Fruit fly (Drosophila melanogaster): ENCODE data around the gene Nlp.

Nlp gene

DNA sequence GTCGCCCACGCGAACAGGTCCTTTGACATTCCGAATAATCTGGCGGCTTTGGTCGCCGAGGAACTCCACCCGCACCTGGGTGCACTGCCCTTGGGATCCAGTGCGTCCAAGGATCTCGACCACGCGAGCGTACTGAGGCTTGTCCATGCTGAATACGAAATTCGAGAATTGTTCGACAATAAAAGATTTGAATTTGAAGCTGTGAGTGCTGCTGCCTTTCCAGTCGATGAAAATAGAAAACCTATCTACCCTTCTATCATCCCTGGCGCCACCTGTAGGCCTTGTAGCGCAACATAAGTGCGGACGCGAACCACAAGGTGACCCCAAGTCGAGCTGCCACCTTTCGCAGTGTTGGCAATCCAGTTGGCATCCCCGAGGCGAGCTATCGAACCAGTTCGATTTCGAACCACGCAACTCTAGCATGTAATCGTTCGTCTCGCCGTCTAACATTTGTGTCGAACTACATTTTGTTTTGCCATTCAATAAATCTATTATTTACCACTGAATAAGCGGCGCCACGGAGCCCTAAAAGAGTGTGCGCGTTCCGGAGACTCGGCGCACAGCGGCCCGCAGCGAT is 18.0 kb downstream of the Nlp start, which contains the start of the genes RpS28a and Axn (continued):
- TF ChIP-seq jumu (GFP tag; optimal IDR thresholded peaks at IDR 0.05) (peak; percentile 15), CG16815 (GFP tag; optimal IDR thresholded peaks at IDR 0.05) (no peak), CG12942 (GFP tag; optimal IDR thresholded peaks at IDR 0.05) (no peak), sens-2 (GFP tag; IDR thresholded peaks at IDR 0.05) (no peak), Dip2 (GFP tag; IDR thresholded peaks at IDR 0.05) (no peak), CG6791 (GFP tag; IDR thresholded peaks at IDR 0.05; ENCODE audit: partially characterized antibody) (peak; percentile 4; the same call in 1 of the 3 replicates), CG11093 (GFP tag; IDR thresholded peaks at IDR 0.05) (no peak), wdn (GFP tag; IDR thresholded peaks at IDR 0.05) (no peak), trem (tag; optimal IDR thresholded peaks at IDR 0.05) (peak; percentile 99), crp (GFP tag; optimal IDR thresholded peaks at IDR 0.05) (peak in 1 of 2 experiments; percentile 54), org-1 (GFP tag; optimal IDR thresholded peaks at IDR 0.05) (no peak), phol (tag; optimal IDR thresholded peaks at IDR 0.05) (peak; percentile 37), Mrtf (GFP tag; IDR thresholded peaks at IDR 0.05) (no peak), Bteb2 (GFP tag; optimal IDR thresholded peaks at IDR 0.05) (no peak), gro (GFP tag; optimal IDR thresholded peaks at IDR 0.05) (peak; percentile 1), Opbp (GFP tag; IDR thresholded peaks at IDR 0.05; ENCODE audit: partially characterized antibody) (peak; percentile 56; the same call in 2 of the 3 replicates), CG11247 (GFP tag; IDR thresholded peaks at IDR 0.05) (no peak), B-H2 (GFP tag; optimal IDR thresholded peaks at IDR 0.05) (peak; percentile 49), CG14014 (GFP tag; IDR thresholded peaks at IDR 0.05) (no peak), CG12236 (GFP tag; optimal IDR thresholded peaks at IDR 0.05) (no peak), Sox102F (GFP tag; optimal IDR thresholded peaks at IDR 0.05) (no peak), Fer2 (tag; optimal IDR thresholded peaks at IDR 0.05) (no peak), pum (GFP tag; optimal IDR thresholded peaks at IDR 0.05) (no peak), Mes4 (GFP tag; optimal IDR thresholded peaks at IDR 0.05) (peak; percentile 27), fru (optimal IDR thresholded peaks at IDR 0.05) (no peak), wor (GFP tag; IDR thresholded peaks at IDR 0.05) (no peak), CG10209 (GFP tag; optimal IDR thresholded peaks at IDR 0.05) (no peak), Hr51 (GFP tag; optimal IDR thresholded peaks at IDR 0.05) (no peak), CG12744 (GFP tag; optimal IDR thresholded peaks at IDR 0.05) (no peak), CG34422 (GFP tag; IDR thresholded peaks at IDR 0.05) (no peak; the same call in 2 of the 3 replicates), crc (GFP tag; optimal IDR thresholded peaks at IDR 0.05) (no peak), Dref (GFP tag; IDR thresholded peaks at IDR 0.05) (peak; percentile 98), CG43689 (GFP tag; IDR thresholded peaks at IDR 0.05) (no peak), zen2 (GFP tag; IDR thresholded peaks at IDR 0.05; ENCODE audit: partially characterized antibody) (no peak; the same call in 2 of the 3 replicates), knrl (GFP tag; IDR thresholded peaks at IDR 0.05; ENCODE audit: partially characterized antibody) (peak; percentile 54; the same call in 2 of the 3 replicates), CG30431 (GFP tag; optimal IDR thresholded peaks at IDR 0.05) (no peak), Max (GFP tag; optimal IDR thresholded peaks at IDR 0.05) (no peak), sens (GFP tag) (peak; percentile 77), chn (GFP tag; optimal IDR thresholded peaks at IDR 0.05) (no peak), Hr78 (GFP tag; optimal IDR thresholded peaks at IDR 0.05) (peak in 1 of 2 experiments; percentile 99), mld (GFP tag; IDR thresholded peaks at IDR 0.05; ENCODE audit: partially characterized antibody) (no peak), slp2 (GFP tag; optimal IDR thresholded peaks at IDR 0.05) (no peak), ranshi (GFP tag; IDR thresholded peaks at IDR 0.05) (no peak), CG3847 (GFP tag; IDR thresholded peaks at IDR 0.05) (peak; percentile 76), Scr (GFP tag; IDR thresholded peaks at IDR 0.05; ENCODE audit: partially characterized antibody) (peak; percentile 58; the same call in 1 of the 2 replicates), Blimp-1 (GFP tag; optimal IDR thresholded peaks at IDR 0.05) (no peak), Hmx (GFP tag; optimal IDR thresholded peaks at IDR 0.05) (no peak), gsb-n (tag; optimal IDR thresholded peaks at IDR 0.05) (no peak), da (GFP tag; optimal IDR thresholded peaks at IDR 0.05) (no peak), Awh (GFP tag; IDR thresholded peaks at IDR 0.05) (no peak)

Data from whole organism, embryonic.